Worm (Caenorhabditis elegans): Measurements from ENCODE around the gene gphr-1.

DNA sequence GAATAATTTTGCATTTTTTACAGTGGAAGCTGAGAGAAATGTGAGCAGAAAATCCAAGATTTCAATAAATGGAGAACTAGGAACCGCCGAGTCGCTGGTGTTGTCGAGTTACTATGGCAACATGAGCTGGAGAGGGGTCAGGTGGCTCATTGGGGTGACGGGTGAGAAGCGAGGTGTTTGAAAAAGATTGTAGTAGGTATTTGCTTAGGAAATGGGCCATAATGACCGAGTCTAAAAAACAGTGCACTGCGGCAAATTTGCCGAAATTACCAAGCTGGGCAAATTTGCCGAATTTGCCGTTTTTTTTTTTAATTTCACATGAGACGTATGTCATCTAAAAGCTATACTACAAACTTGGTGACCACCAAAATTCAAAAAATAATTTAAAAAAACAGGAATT lies 16.4 kb upstream of the gphr-1 start, which contains the start of gene osm-12:
- no peak for TF ChIP-seq W03F9.2 (tag; optimal IDR thresholded peaks at IDR 0.05)
- TF ChIP-seq him-1 (tag; optimal IDR thresholded peaks at IDR 0.05), result no peak
- TF ChIP-seq dao-5 (tag; optimal IDR thresholded peaks at IDR 0.05), result no peak

Measured in whole organism, L4/young adult.